Worm (Caenorhabditis elegans) whole organism, late embryonic: ENCODE data around the gene gei-1.

Experiments
- ahr-1 ChIP-seq: sonication (generic microtip); optimal IDR thresholded peaks from 2 replicates; lab custom pipeline; 2016; ENCODE audit warnings: missing genetic modification characterization, missing compliant biosample characterization
- ceh-31 ChIP-seq: sonication (generic microtip); optimal IDR thresholded peaks from 2 replicates; lab custom pipeline; 2016; ENCODE audit warnings: missing genetic modification characterization, missing compliant biosample characterization
- ceh-45 ChIP-seq: fragments of 200-800 bp; sonication (Bioruptor generic); IDR thresholded peaks from 2 replicates; pipeline ENCODE4 v1.3.6; 2022; ENCODE audit warnings: missing genetic modification reagents, missing genetic modification characterization, missing compliant biosample characterization
- dmd-4 ChIP-seq: sonication (generic microtip); optimal IDR thresholded peaks from 2 replicates; lab custom pipeline; 2016; ENCODE audit warnings: borderline replicate concordance, missing genetic modification characterization, missing compliant biosample characterization
- dve-1 ChIP-seq: sonication (generic microtip); optimal IDR thresholded peaks from 2 replicates; lab custom pipeline; 2017; ENCODE audit warnings: antibody characterized with exemption, mild to moderate bottlenecking, missing genetic modification characterization, missing compliant biosample characterization
- elt-2 ChIP-seq: sonication (generic microtip); optimal IDR thresholded peaks from 2 replicates; lab custom pipeline; 2016; ENCODE audit warnings: missing genetic modification reagents, missing genetic modification characterization, missing compliant biosample characterization
- ets-4 ChIP-seq: sonication (generic microtip); optimal IDR thresholded peaks from 2 replicates; lab custom pipeline; 2016; ENCODE audit warnings: missing genetic modification characterization, missing compliant biosample characterization
- hlh-13 ChIP-seq: fragments of 200-800 bp; sonication (Bioruptor generic); optimal IDR thresholded peaks from 2 replicates; lab custom pipeline; 2018; ENCODE audit warnings: mild to moderate bottlenecking, missing genetic modification characterization, missing compliant biosample characterization
- hlh-30 ChIP-seq: sonication (generic microtip); optimal IDR thresholded peaks from 2 replicates; lab custom pipeline; 2017; ENCODE audit warnings: antibody characterized with exemption, missing genetic modification characterization, missing compliant biosample characterization; ENCODE audit not compliant: insufficient read depth
- nfya-1 ChIP-seq: sonication (generic microtip); optimal IDR thresholded peaks from 2 replicates; lab custom pipeline; 2017; ENCODE audit warnings: missing genetic modification characterization, mild to moderate bottlenecking, missing compliant biosample characterization, antibody characterized with exemption, moderate library complexity
- odd-2 ChIP-seq: sonication (generic microtip); optimal IDR thresholded peaks from 2 replicates; lab custom pipeline; 2017; ENCODE audit warnings: antibody characterized with exemption, mild to moderate bottlenecking, missing genetic modification characterization, missing compliant biosample characterization
- pha-4 ChIP-seq: fragments of 150-350 bp; optimal IDR thresholded peaks from 2 replicates; lab custom pipeline; 2018; ENCODE audit warnings: missing biosample characterization, missing genetic modification reagents, missing genetic modification characterization
- pqm-1 ChIP-seq: sonication (generic microtip); optimal IDR thresholded peaks from 2 replicates; lab custom pipeline; 2016; ENCODE audit warnings: missing genetic modification characterization, missing compliant biosample characterization
- rnt-1 ChIP-seq: sonication (generic microtip); optimal IDR thresholded peaks from 2 replicates; lab custom pipeline; 2016; ENCODE audit warnings: missing genetic modification characterization, missing compliant biosample characterization

DNA sequence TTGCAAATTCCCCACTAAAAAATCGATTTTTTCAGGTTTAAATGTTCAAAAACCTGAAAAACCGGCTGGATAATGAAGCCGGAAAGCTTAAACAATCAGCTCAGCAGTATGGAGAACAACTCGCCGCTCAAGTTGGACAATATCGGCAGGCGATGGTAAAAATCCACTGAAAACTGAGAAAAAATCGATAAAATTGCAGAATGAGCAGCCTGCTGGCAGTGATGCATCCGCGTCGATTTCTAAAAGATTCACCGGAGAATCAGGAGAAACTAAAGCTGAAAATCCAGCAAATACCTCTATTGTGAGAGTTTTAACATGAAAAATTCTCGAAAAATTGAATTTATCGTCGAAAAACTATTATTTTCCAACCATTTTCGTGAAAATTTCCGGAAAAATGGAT, 60.9 kb downstream of the gei-1 start, which contains the start of gene golg-4:
- no peak for TF ChIP-seq ets-4
- TF ChIP-seq elt-2 (tag; lab: Kevin White, UChicago): no peak
- TF ChIP-seq pqm-1: no peak
- TF ChIP-seq ahr-1: no peak
- TF ChIP-seq hlh-13 (GFP tag; lab: Kevin White, UChicago): no peak
- no peak for TF ChIP-seq hlh-30 (tag; lab: Kevin White, UChicago)
- no peak for TF ChIP-seq dmd-4
- no peak for TF ChIP-seq pha-4
- TF ChIP-seq ceh-31 (tag; lab: Kevin White, UChicago): no peak
- TF ChIP-seq dve-1 (tag; lab: Kevin White, UChicago): no peak
- no peak for TF ChIP-seq rnt-1 (tag; lab: Kevin White, UChicago)
- TF ChIP-seq odd-2 (tag; lab: Kevin White, UChicago): no peak
- no peak for TF ChIP-seq nfya-1 (tag; lab: Kevin White, UChicago)
- TF ChIP-seq ceh-45 (GFP tag; lab: Robert Waterston, UW): no peak
